Worm (Caenorhabditis elegans): ENCODE measurements around the gene sms-3.

sms-3 gene

DNA sequence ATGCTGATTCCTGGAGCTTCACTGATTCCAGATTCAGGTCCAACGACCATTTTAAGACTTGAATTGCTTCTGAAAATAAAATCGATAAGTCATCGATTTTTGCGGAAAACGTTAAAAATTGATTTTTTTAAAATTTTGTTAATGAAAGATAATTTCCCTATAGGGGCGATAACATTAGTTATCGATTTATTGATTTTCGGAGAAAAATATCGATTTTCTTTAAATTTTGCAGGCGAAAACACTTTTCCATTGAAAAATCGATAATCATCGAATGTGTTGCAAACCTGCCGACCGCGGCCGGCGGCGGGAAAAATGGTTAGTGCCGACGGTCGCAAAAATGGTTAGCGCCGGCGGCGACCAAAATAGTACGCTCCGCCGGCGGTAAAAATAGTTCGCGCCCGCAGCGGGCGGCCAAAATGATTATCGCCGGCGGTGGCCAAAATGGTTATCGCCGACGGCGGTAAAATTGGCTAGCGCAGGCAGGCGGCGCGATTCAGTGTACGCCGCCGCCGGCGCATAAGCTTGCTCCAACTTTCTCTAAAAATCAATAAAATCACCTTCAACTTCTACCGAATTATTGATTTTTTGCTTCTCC lies 12.1 kb upstream of the sms-3 start:
- TF ChIP-seq mep-1 (tag; optimal IDR thresholded peaks at IDR 0.05): no peak

DNA sequence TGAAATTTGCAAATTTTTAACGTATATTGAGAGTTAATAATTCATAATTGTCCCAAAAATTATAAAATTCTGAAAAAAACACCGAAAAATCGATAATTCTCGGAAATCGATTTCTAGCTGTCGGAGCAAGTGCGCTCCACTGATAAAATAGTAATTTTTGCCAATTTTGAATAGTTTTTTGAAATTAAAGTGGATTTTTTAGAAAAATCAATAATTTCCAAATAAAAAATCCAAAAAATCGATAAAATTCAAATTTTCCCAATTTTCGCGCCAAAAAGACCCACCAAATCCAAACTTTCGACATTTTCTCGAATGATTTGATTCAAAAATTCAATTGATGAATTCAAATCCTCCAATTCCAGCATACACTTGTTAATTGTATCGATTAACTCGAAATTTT lies 10.0 kb upstream of the sms-3 start:
- no peak for TF ChIP-seq drap-1 (GFP tag; optimal IDR thresholded peaks at IDR 0.05)

- TF ChIP-seq unc-120 (tag; optimal IDR thresholded peaks at IDR 0.05; ENCODE audit: poor library complexity, severe bottlenecking): no peak
- no peak for TF ChIP-seq ztf-11 (tag; optimal IDR thresholded peaks at IDR 0.05)
- no peak for TF ChIP-seq flh-1 (GFP tag; optimal IDR thresholded peaks at IDR 0.05)
- TF ChIP-seq sem-2 (GFP tag; optimal IDR thresholded peaks at IDR 0.05): no peak
- TF ChIP-seq nhr-28 (tag; optimal IDR thresholded peaks at IDR 0.05): no peak
- no peak for TF ChIP-seq mls-2 (tag; optimal IDR thresholded peaks at IDR 0.05)
- no peak for TF ChIP-seq blmp-1 (tag; optimal IDR thresholded peaks at IDR 0.05)
- TF ChIP-seq drap-1 (GFP tag; optimal IDR thresholded peaks at IDR 0.05): no peak
- no peak for TF ChIP-seq tbx-8 (GFP tag; optimal IDR thresholded peaks at IDR 0.05)
- TF ChIP-seq lsy-2 (tag; optimal IDR thresholded peaks at IDR 0.05): no peak
- no peak for TF ChIP-seq cnd-1 (tag; optimal IDR thresholded peaks at IDR 0.05)
- TF ChIP-seq nhr-12 (tag; optimal IDR thresholded peaks at IDR 0.05): no peak
- TF ChIP-seq lin-32 (GFP tag; optimal IDR thresholded peaks at IDR 0.05): no peak
- no peak for TF ChIP-seq mab-5 (tag; optimal IDR thresholded peaks at IDR 0.05)
- TF ChIP-seq unc-62 (GFP tag; optimal IDR thresholded peaks at IDR 0.05): no peak
- no peak for TF ChIP-seq zip-8 (tag; optimal IDR thresholded peaks at IDR 0.05)
- no peak for TF ChIP-seq lin-13 (tag; optimal IDR thresholded peaks at IDR 0.05)
- no peak for TF ChIP-seq unc-39 (tag; optimal IDR thresholded peaks at IDR 0.05)
- no peak for TF ChIP-seq pha-4 (tag; optimal IDR thresholded peaks at IDR 0.05)
- TF ChIP-seq ceh-83 (GFP tag; optimal IDR thresholded peaks at IDR 0.05): no peak
Observed at ce11 chrIII:1607659-1608058, 6.7 kb upstream of the sms-3 start.

ce11 chrIII:1604514-1604976 lies 3.6 kb upstream of the sms-3 start, which contains the start of gene Y22D7AL.6:
Gene Y22D7AL.6, plus strand, starts transcription at chrIII:1604926.
- TF ChIP-seq mep-1 (tag; optimal IDR thresholded peaks at IDR 0.05) (peak; percentile 48), unc-120 (tag; optimal IDR thresholded peaks at IDR 0.05; ENCODE audit: poor library complexity, severe bottlenecking) (peak; percentile 67), cnd-1 (tag; optimal IDR thresholded peaks at IDR 0.05) (peak; percentile 41), ceh-39 (tag; optimal IDR thresholded peaks at IDR 0.05) (no peak), nhr-237 (tag; optimal IDR thresholded peaks at IDR 0.05) (no peak), hlh-1 (tag; optimal IDR thresholded peaks at IDR 0.05) (no peak), sptf-1 (tag; optimal IDR thresholded peaks at IDR 0.05) (peak; percentile 86), elt-3 (tag; optimal IDR thresholded peaks at IDR 0.05) (no peak), ceh-43 (GFP tag; optimal IDR thresholded peaks at IDR 0.05) (peak; percentile 81), ces-1 (GFP tag; optimal IDR thresholded peaks at IDR 0.05) (no peak), ztf-11 (tag; optimal IDR thresholded peaks at IDR 0.05) (no peak), nhr-12 (tag; optimal IDR thresholded peaks at IDR 0.05) (no peak), tbx-8 (GFP tag; optimal IDR thresholded peaks at IDR 0.05) (peak; percentile 18), ceh-83 (GFP tag; optimal IDR thresholded peaks at IDR 0.05) (peak; percentile 87), ham-2 (GFP tag; optimal IDR thresholded peaks at IDR 0.05) (peak; percentile 74), nhr-28 (tag; optimal IDR thresholded peaks at IDR 0.05) (no peak), pha-4 (tag; optimal IDR thresholded peaks at IDR 0.05) (no peak), nhr-2 (tag; optimal IDR thresholded peaks at IDR 0.05) (no peak), mab-5 (tag; optimal IDR thresholded peaks at IDR 0.05) (no peak), nhr-76 (tag; optimal IDR thresholded peaks at IDR 0.05) (no peak), blmp-1 (tag; optimal IDR thresholded peaks at IDR 0.05) (peak; percentile 5), elt-1 (tag; optimal IDR thresholded peaks at IDR 0.05; ENCODE audit: borderline replicate concordance, insufficient read depth) (no peak), lsy-2 (tag; optimal IDR thresholded peaks at IDR 0.05) (no peak), lin-32 (GFP tag; optimal IDR thresholded peaks at IDR 0.05) (peak; percentile 45), unc-62 (GFP tag; optimal IDR thresholded peaks at IDR 0.05) (no peak), zip-8 (tag; optimal IDR thresholded peaks at IDR 0.05) (no peak), lin-13 (tag; optimal IDR thresholded peaks at IDR 0.05) (peak; percentile 56), drap-1 (GFP tag; optimal IDR thresholded peaks at IDR 0.05) (peak; percentile 79), M03D4.4 (tag; optimal IDR thresholded peaks at IDR 0.05) (peak; percentile 85), flh-1 (GFP tag; optimal IDR thresholded peaks at IDR 0.05) (peak; percentile 62), snpc-4 (tag; optimal IDR thresholded peaks at IDR 0.05) (no peak), unc-39 (tag; optimal IDR thresholded peaks at IDR 0.05) (no peak), bed-3 (GFP tag; optimal IDR thresholded peaks at IDR 0.05) (peak; percentile 62), mls-2 (tag; optimal IDR thresholded peaks at IDR 0.05) (peak; percentile 88), sem-2 (GFP tag; optimal IDR thresholded peaks at IDR 0.05) (peak; percentile 72)

Measured in whole organism, mixed stage, embryonic.